Worm (Caenorhabditis elegans): ENCODE results near the gene suds-3.

DNA sequence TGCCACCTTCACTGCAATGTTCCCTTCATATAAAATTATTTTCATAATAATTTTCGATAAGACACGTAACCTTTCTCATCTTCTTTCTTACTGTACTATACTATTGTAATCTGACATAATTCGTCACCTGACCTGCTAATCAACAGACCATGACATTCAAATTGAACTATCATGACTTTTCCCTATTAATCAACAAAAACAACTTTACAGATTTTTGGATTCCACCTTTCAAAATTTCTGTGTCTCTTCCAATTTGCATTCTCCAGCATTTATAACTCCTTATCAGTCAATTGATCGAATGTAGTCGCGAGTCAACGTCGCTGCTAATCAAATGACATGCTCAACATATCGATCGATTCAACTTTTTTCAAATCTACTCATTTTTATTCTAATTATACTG lies 41.2 kb upstream of the suds-3 start, which contains the start of gene fshr-1:
- TF ChIP-seq dao-5 (tag; optimal IDR thresholded peaks at IDR 0.05), result no peak
- no peak for TF ChIP-seq W03F9.2 (tag; optimal IDR thresholded peaks at IDR 0.05)

Measured in whole organism, L4/young adult.